Worm (Caenorhabditis elegans): Measurements from ENCODE around the gene eif-1.

DNA sequence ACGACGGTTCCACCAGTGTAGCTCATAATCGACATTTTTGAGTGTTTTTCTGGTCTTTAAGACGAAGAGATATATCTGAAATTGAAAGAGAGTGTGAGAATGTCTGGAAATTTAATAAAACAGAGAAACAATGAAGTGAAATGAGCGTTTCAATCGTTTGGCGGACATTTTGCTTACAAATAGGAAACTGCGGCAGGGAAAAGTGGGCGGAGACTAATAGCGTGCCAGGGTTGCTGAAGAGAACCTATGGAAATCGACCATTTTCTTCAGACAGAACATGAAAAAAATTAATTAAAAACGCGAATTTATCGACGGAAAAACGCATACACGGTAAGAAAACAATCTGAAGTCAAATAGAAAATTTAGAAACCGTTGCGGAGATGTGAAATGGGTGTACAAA lies 38.0 kb downstream of the eif-1 start, which contains the start of gene pbs-3:
- TF ChIP-seq gmeb-1 (tag; optimal IDR thresholded peaks at IDR 0.05) (peak; percentile 25), ztf-11 (tag; optimal IDR thresholded peaks at IDR 0.05) (no peak), nhr-23 (tag; optimal IDR thresholded peaks at IDR 0.05) (no peak), alr-1 (tag; optimal IDR thresholded peaks at IDR 0.05) (no peak), elt-1 (tag; optimal IDR thresholded peaks at IDR 0.05) (no peak), egl-27 (tag; optimal IDR thresholded peaks at IDR 0.05) (no peak), aly-2 (tag; optimal IDR thresholded peaks at IDR 0.05) (no peak), elt-3 (tag; optimal IDR thresholded peaks at IDR 0.05) (no peak), lin-13 (GFP tag; optimal IDR thresholded peaks at IDR 0.05) (peak; percentile 76), nhr-11 (tag; optimal IDR thresholded peaks at IDR 0.05) (no peak), nhr-77 (tag; optimal IDR thresholded peaks at IDR 0.05) (no peak)
